Fruit fly (Drosophila melanogaster) whole organism, pupa: ENCODE results near the gene Sas-6.

ENCODE experiments used
- CG10348 ChIP-seq: fragments of 200-800 bp; sonication (Bioruptor generic); IDR thresholded peaks from 2 replicates; pipeline ENCODE4 v1.3.6; 2022; ENCODE audit warnings: missing biosample characterization, missing genetic modification characterization
- CG13204 ChIP-seq: fragments of 200-800 bp; sonication (Bioruptor generic); optimal IDR thresholded peaks from 2 replicates; lab custom pipeline; 2018; ENCODE audit warnings: missing biosample characterization, mild to moderate bottlenecking, missing genetic modification characterization, moderate library complexity
- CG14655 ChIP-seq: fragments of 200-800 bp; sonication (Bioruptor generic); optimal IDR thresholded peaks from 3 replicates; lab custom pipeline; 2017; ENCODE audit warnings: mild to moderate bottlenecking, missing biosample characterization, missing genetic modification reagents, missing genetic modification characterization
- CG15710 ChIP-seq: fragments of 200-800 bp; sonication (Bioruptor generic); optimal IDR thresholded peaks from 2 replicates; lab custom pipeline; 2018; ENCODE audit warnings: missing biosample characterization, mild to moderate bottlenecking, missing genetic modification characterization, moderate library complexity
- CG17806 ChIP-seq: fragments of 200-800 bp; sonication (Bioruptor generic); optimal IDR thresholded peaks from 2 replicates; lab custom pipeline; 2018; ENCODE audit warnings: missing biosample characterization, mild to moderate bottlenecking, missing genetic modification characterization, moderate library complexity
- CG32121 ChIP-seq: fragments of 200-800 bp; sonication (Bioruptor generic); IDR thresholded peaks from 2 replicates; pipeline ENCODE4 v1.3.6; 2022; ENCODE audit warnings: missing biosample characterization, missing genetic modification characterization
- CG4496 ChIP-seq: fragments of 200-800 bp; sonication (Bioruptor generic); IDR thresholded peaks from 3 replicates; pipeline ENCODE4 v1.3.6; 2022; ENCODE audit warnings: missing biosample characterization, missing genetic modification characterization
- CG8159 ChIP-seq: fragments of 200-800 bp; sonication (Bioruptor generic); optimal IDR thresholded peaks from 3 replicates; lab custom pipeline; 2018; ENCODE audit warnings: missing biosample characterization, mild to moderate bottlenecking, missing genetic modification characterization, moderate library complexity
- D1 ChIP-seq: fragments of 200-800 bp; sonication (Bioruptor generic); optimal IDR thresholded peaks from 2 replicates; lab custom pipeline; 2018; ENCODE audit warnings: missing biosample characterization, mild to moderate bottlenecking, missing genetic modification characterization, moderate library complexity
- EcR ChIP-seq: fragments of 200-800 bp; sonication (Bioruptor generic); optimal IDR thresholded peaks from 3 replicates; lab custom pipeline; 2019; ENCODE audit warnings: missing biosample characterization, missing genetic modification characterization, mild to moderate bottlenecking, moderate library complexity, missing genetic modification reagents
- Pif1A ChIP-seq: fragments of 200-800 bp; sonication (Bioruptor generic); optimal IDR thresholded peaks from 3 replicates; lab custom pipeline; 2016; ENCODE audit warnings: missing biosample characterization, missing genetic modification characterization
- Pif1B ChIP-seq: fragments of 200-800 bp; sonication (Bioruptor generic); optimal IDR thresholded peaks from 3 replicates; lab custom pipeline; 2016; ENCODE audit warnings: missing biosample characterization, missing genetic modification characterization
- rn ChIP-seq: fragments of 200-800 bp; sonication (Bioruptor generic); IDR thresholded peaks from 2 replicates; pipeline ENCODE4 v1.3.6; 2022; ENCODE audit warnings: missing biosample characterization, missing genetic modification characterization

- TF ChIP-seq CG14655 (GFP tag; lab: Kevin White, UChicago) (no peak), CG17806 (tag; lab: Kevin White, UChicago) (no peak), EcR (GFP tag; lab: Kevin White, UChicago) (no peak), CG13204 (GFP tag; lab: Kevin White, UChicago) (no peak), Pif1B (GFP tag; lab: Kevin White, UChicago) (no peak), CG32121 (no peak), Pif1A (GFP tag; lab: Kevin White, UChicago) (no peak), CG10348 (no peak), CG15710 (tag; lab: Kevin White, UChicago) (no peak), CG4496 (GFP tag; lab: Robert Waterston, UW) (no peak), CG8159 (no peak), D1 (tag; lab: Kevin White, UChicago) (no peak), rn (GFP tag; lab: Robert Waterston, UW) (no peak)
Measured at dm6 chr3R:30032281-30032680, 37.1 kb downstream of the Sas-6 start.
